Fruit fly (Drosophila melanogaster) S2 (cell line): Measurements from ENCODE around the gene CG33502.
A peak's percentile ranks its signal among the peaks of the same experiment; 100 is the strongest.

ENCODE experiments used
- CG8478 ChIP-seq: fragments of >200 bp; optimal IDR thresholded peaks from 2 replicates; lab custom pipeline; 2018
- CTCF ChIP-seq, 2 experiments: fragments of >200 bp; optimal IDR thresholded peaks; 2 replicates each; lab custom pipeline; 2018

CG33502 gene

dm6 chrX:21589937-21590336 lies 21.4 kb downstream of the CG33502 start:
- TF ChIP-seq CTCF (optimal IDR thresholded peaks at IDR 0.05; lab: Kevin White, UChicago) (no peak), CG8478 (lab: Kevin White, UChicago) (no peak)

dm6 chrX:21588000-21588399 lies 23.3 kb downstream of the CG33502 start:
- TF ChIP-seq CG8478 (lab: Kevin White, UChicago) (no peak), CTCF (optimal IDR thresholded peaks at IDR 0.05; lab: Kevin White, UChicago) (no peak)

- TF ChIP-seq CTCF (optimal IDR thresholded peaks at IDR 0.05; lab: Kevin White, UChicago) (no peak), CG8478 (lab: Kevin White, UChicago) (no peak)
Measured at dm6 chrX:21567793-21568192, 43.5 kb downstream of the CG33502 start.

- peak; percentile 81 to 86 for TF ChIP-seq CTCF (optimal IDR thresholded peaks at IDR 0.05; lab: Kevin White, UChicago)
- TF ChIP-seq CG8478 (lab: Kevin White, UChicago): no peak
Measured at dm6 chrX:21565539-21565938, 45.8 kb downstream of the CG33502 start.

- TF ChIP-seq CTCF (optimal IDR thresholded peaks at IDR 0.05; lab: Kevin White, UChicago) (peak; percentile 57 to 61), CG8478 (lab: Kevin White, UChicago) (no peak)
Measured at dm6 chrX:21562844-21563243, 48.5 kb downstream of the CG33502 start.
